Fruit fly (Drosophila melanogaster) whole organism, adult: ENCODE results near the gene CG4631.

ENCODE experiments used
- CG12768 ChIP-seq: fragments of 200-800 bp; sonication (Bioruptor generic); optimal IDR thresholded peaks from 2 replicates; lab custom pipeline; 2017; ENCODE audit warnings: missing biosample characterization, missing genetic modification characterization, mild to moderate bottlenecking, moderate library complexity, missing genetic modification reagents
- Clk ChIP-seq: fragments of 200-800 bp; sonication (Bioruptor generic); optimal IDR thresholded peaks from 2 replicates; lab custom pipeline; 2017; ENCODE audit warnings: missing biosample characterization, missing genetic modification characterization
- kay ChIP-seq: fragments of 200-800 bp; sonication (Bioruptor generic); peaks from one replicate; lab custom pipeline; 2016; ENCODE audit warnings: missing biosample characterization, missing genetic modification characterization, borderline replicate concordance

- no peak for TF ChIP-seq Clk (GFP tag; lab: Kevin White, UChicago)
- TF ChIP-seq CG12768 (GFP tag; lab: Kevin White, UChicago), result no peak
- no peak for TF ChIP-seq kay (GFP tag; lab: Kevin White, UChicago)
These were observed 16.6 kb upstream of the CG4631 start for dm6 chr2L:16590345-16591107.
